Worm (Caenorhabditis elegans): ENCODE measurements around the gene btb-10.
"Not testable (repeated sequence)": the region's sequence is repeated elsewhere in the genome, so short reads cannot be mapped to it uniquely, and the experiment has no call there.

- TF ChIP-seq ama-1 (optimal IDR thresholded peaks at IDR 0.05); dve-1 (tag; optimal IDR thresholded peaks at IDR 0.05); lin-11 (tag; optimal IDR thresholded peaks at IDR 0.05): not testable (repeated sequence)
Measured at ce11 chrII:1024684-1025083, 35.9 kb downstream of the btb-10 start, which contains the start of gene btb-11.
